Worm (Caenorhabditis elegans): ENCODE results near the gene npp-26.

DNA sequence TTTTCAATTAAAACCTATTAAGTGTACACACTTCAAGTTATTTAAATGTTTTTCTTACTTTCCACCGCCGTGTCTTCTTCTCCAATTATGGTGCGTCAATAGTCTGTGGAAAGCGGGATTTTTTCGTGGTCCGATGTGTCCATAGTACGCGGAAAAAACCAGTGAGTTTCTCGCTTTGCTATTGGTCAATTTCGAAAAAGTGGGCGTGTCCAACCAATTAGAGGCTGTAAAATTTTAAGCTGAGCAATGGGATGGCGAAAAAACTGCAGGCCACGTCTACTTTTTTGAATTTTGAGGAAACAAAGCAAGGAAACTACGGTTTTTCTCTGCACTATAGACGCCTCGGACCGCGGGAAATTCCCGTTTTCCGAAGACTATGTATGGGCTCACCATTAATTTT, 40.8 kb upstream of the npp-26 start:
- TF ChIP-seq nhr-77 (tag; optimal IDR thresholded peaks at IDR 0.05) (no peak), ama-1 (optimal IDR thresholded peaks at IDR 0.05) (no peak), F16B12.6 (tag; optimal IDR thresholded peaks at IDR 0.05) (no peak), mdl-1 (tag; optimal IDR thresholded peaks at IDR 0.05) (no peak), pqm-1 (tag; optimal IDR thresholded peaks at IDR 0.05) (no peak), ceh-88 (GFP tag; IDR thresholded peaks at IDR 0.05) (no peak), lin-13 (GFP tag; optimal IDR thresholded peaks at IDR 0.05) (no peak), aha-1 (tag; optimal IDR thresholded peaks at IDR 0.05) (no peak), lin-39 (tag; optimal IDR thresholded peaks at IDR 0.05) (no peak), snpc-4 (tag; optimal IDR thresholded peaks at IDR 0.05) (no peak), nhr-76 (tag; optimal IDR thresholded peaks at IDR 0.05) (no peak)
